Fruit fly (Drosophila melanogaster) Kc167 (cell line): ENCODE data around the gene Rcd4.

ENCODE experiments used
- Myc ChIP-seq: fragments of >200 bp; optimal IDR thresholded peaks from 2 replicates; lab custom pipeline; 2017; ENCODE audit warnings: missing external identifiers
- Sin3A ChIP-seq: fragments of >200 bp; optimal IDR thresholded peaks from 2 replicates; lab custom pipeline; 2018; ENCODE audit warnings: missing external identifiers
- h ChIP-seq: fragments of >200 bp; optimal IDR thresholded peaks from 3 replicates; lab custom pipeline; 2018; ENCODE audit warnings: missing external identifiers
- psq ChIP-seq: fragments of >200 bp; optimal IDR thresholded peaks from 2 replicates; lab custom pipeline; 2017; ENCODE audit warnings: missing external identifiers

DNA sequence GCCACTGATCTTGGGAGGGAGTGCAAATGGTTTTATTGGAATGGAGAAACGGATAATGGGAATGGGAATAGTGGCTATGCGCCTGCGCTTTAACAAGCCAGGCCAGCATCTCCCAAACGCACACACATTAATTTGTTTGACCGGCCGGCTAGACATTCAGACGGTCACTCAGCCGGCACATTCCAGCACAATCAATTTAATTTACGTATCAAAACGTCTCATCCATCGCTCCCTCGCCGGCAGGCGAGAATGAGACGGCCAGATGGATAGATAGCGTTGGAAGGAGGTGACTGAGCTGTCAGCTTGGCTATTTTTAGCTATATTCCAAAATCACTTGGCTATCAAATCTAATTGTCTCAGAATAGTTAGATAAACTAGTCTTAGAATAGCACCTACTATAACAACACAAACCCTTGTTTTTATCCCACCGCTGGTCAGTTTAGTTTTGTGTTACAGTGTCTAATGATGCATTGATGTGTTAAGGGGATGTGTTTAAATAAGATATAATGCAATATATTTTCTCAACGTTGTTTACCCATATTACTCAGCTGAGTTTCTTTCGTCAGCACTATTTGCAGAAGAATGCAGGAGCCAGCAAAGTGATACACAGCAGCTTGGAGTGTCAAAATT lies 40.9 kb downstream of the Rcd4 start:
- TF ChIP-seq h (lab: Kevin White, UChicago) (no peak), Myc (no peak), Sin3A (lab: Kevin White, UChicago) (no peak), psq (lab: Kevin White, UChicago) (no peak)
